Fruit fly (Drosophila melanogaster) whole organism, embryonic: ENCODE measurements around the gene CG13258.

Source experiments
- Asciz ChIP-seq: fragments of 200-800 bp; sonication (Bioruptor generic); optimal IDR thresholded peaks from 2 replicates; lab custom pipeline; 2017; ENCODE audit warnings: missing biosample characterization, mild to moderate bottlenecking, missing genetic modification characterization, missing genetic modification reagents
- Atf6 ChIP-seq: fragments of 200-800 bp; sonication (Bioruptor generic); IDR thresholded peaks from 2 replicates; pipeline ENCODE4 v1.3.6; 2022; ENCODE audit warnings: missing biosample characterization, missing genetic modification characterization
- Bgb ChIP-seq: fragments of 200-800 bp; sonication (Bioruptor generic); IDR thresholded peaks from 2 replicates; pipeline ENCODE4 v1.3.6; 2022; ENCODE audit warnings: missing biosample characterization, missing genetic modification characterization; ENCODE audit not compliant: partially characterized antibody
- CG10147 ChIP-seq: fragments of 200-800 bp; sonication (Bioruptor generic); optimal IDR thresholded peaks from 2 replicates; lab custom pipeline; 2019; ENCODE audit warnings: missing biosample characterization, mild to moderate bottlenecking, missing genetic modification characterization, moderate library complexity
- CG11695 ChIP-seq: fragments of 200-800 bp; sonication (Bioruptor generic); IDR thresholded peaks from 3 replicates; pipeline ENCODE4 v1.3.6; 2022; ENCODE audit warnings: missing biosample characterization, missing genetic modification characterization
- CG11696 ChIP-seq: fragments of 200-800 bp; sonication (Bioruptor generic); IDR thresholded peaks from 2 replicates; pipeline ENCODE4 v1.3.6; 2022; ENCODE audit warnings: missing biosample characterization, missing genetic modification characterization
- CG12104 ChIP-seq: fragments of 200-800 bp; sonication (Bioruptor generic); optimal IDR thresholded peaks from 3 replicates; lab custom pipeline; 2016; ENCODE audit warnings: missing biosample characterization, missing genetic modification characterization
- CG12659 ChIP-seq: fragments of 200-800 bp; sonication (Bioruptor generic); optimal IDR thresholded peaks from 3 replicates; lab custom pipeline; 2017; ENCODE audit warnings: mild to moderate bottlenecking, missing biosample characterization, missing genetic modification reagents, missing genetic modification characterization
- CG12942 ChIP-seq: fragments of 200-800 bp; sonication (Bioruptor generic); optimal IDR thresholded peaks from 3 replicates; lab custom pipeline; 2016; ENCODE audit warnings: missing biosample characterization, missing genetic modification characterization
- CG13296 ChIP-seq: fragments of 200-800 bp; sonication (Bioruptor generic); optimal IDR thresholded peaks from 3 replicates; lab custom pipeline; 2018; ENCODE audit warnings: missing biosample characterization, mild to moderate bottlenecking, missing genetic modification characterization
- CG13624 ChIP-seq: fragments of 200-800 bp; sonication (Bioruptor generic); optimal IDR thresholded peaks from 2 replicates; lab custom pipeline; 2016; ENCODE audit warnings: missing biosample characterization, missing genetic modification characterization
- CG14860 ChIP-seq: fragments of 200-800 bp; sonication (Bioruptor generic); IDR thresholded peaks from 3 replicates; pipeline ENCODE4 v1.3.6; 2022; ENCODE audit warnings: missing biosample characterization, missing genetic modification characterization; ENCODE audit not compliant: partially characterized antibody
- CG16863 ChIP-seq: fragments of 200-800 bp; sonication (Bioruptor generic); optimal IDR thresholded peaks from 3 replicates; lab custom pipeline; 2016; ENCODE audit warnings: missing biosample characterization, missing genetic modification characterization
- CG17829 ChIP-seq: fragments of 200-800 bp; optimal IDR thresholded peaks from 2 replicates; lab custom pipeline; 2019; ENCODE audit warnings: missing biosample characterization, mild to moderate bottlenecking, missing genetic modification characterization, moderate library complexity
- CG18476 ChIP-seq: fragments of 200-800 bp; sonication (Bioruptor generic); optimal IDR thresholded peaks from 2 replicates; lab custom pipeline; 2016; ENCODE audit warnings: missing biosample characterization, mild to moderate bottlenecking, missing genetic modification characterization
- CG18599 ChIP-seq: fragments of 200-800 bp; sonication (Bioruptor generic); optimal IDR thresholded peaks from 3 replicates; lab custom pipeline; 2017; ENCODE audit warnings: missing biosample characterization, missing genetic modification characterization, mild to moderate bottlenecking, moderate library complexity, missing genetic modification reagents
- CG31224 ChIP-seq: fragments of 200-800 bp; sonication (Bioruptor generic); IDR thresholded peaks from 2 replicates; pipeline ENCODE4 v1.3.6; 2022; ENCODE audit warnings: missing biosample characterization, missing genetic modification characterization
- CG32772 ChIP-seq: fragments of 200-800 bp; sonication (Bioruptor generic); IDR thresholded peaks from 2 replicates; pipeline ENCODE4 v1.3.6; 2022; ENCODE audit warnings: missing biosample characterization, missing genetic modification characterization
- CG4707 ChIP-seq: fragments of 200-800 bp; sonication (Bioruptor generic); optimal IDR thresholded peaks from 2 replicates; lab custom pipeline; 2018; ENCODE audit warnings: missing biosample characterization, mild to moderate bottlenecking, missing genetic modification characterization, moderate library complexity
- CG6813 ChIP-seq: fragments of 200-800 bp; sonication (Bioruptor generic); optimal IDR thresholded peaks from 2 replicates; lab custom pipeline; 2017; ENCODE audit warnings: missing biosample characterization, missing genetic modification characterization, mild to moderate bottlenecking, moderate library complexity, missing genetic modification reagents
- CG6854 ChIP-seq: fragments of 200-800 bp; sonication (Bioruptor generic); optimal IDR thresholded peaks from 3 replicates; lab custom pipeline; 2017; ENCODE audit warnings: missing biosample characterization, mild to moderate bottlenecking, missing genetic modification characterization
- CG7271 ChIP-seq: fragments of 200-800 bp; sonication (Bioruptor generic); optimal IDR thresholded peaks from 2 replicates; lab custom pipeline; 2018; ENCODE audit warnings: missing biosample characterization, mild to moderate bottlenecking, missing genetic modification characterization, moderate library complexity
- Dek ChIP-seq: fragments of 200-800 bp; sonication (Bioruptor generic); optimal IDR thresholded peaks from 3 replicates; lab custom pipeline; 2019; ENCODE audit warnings: missing biosample characterization, mild to moderate bottlenecking, missing genetic modification characterization, moderate library complexity
- Dref ChIP-seq: fragments of 200-800 bp; sonication (Bioruptor generic); IDR thresholded peaks from 2 replicates; pipeline ENCODE4 v1.3.6; 2022; ENCODE audit warnings: missing biosample characterization, missing genetic modification characterization
- Eip74EF ChIP-seq, 2 experiments: fragments of 200-800 bp in 1 of 2; fragments of >200 bp in 1 of 2; sonication (Bioruptor generic) in 1 of 2; optimal IDR thresholded peaks; 2 replicates each; lab custom pipeline; 2017 to 2019; ENCODE audit warnings: missing biosample characterization in 2 of 2, missing genetic modification characterization in 2 of 2, mild to moderate bottlenecking in 1 of 2, moderate library complexity in 1 of 2
- Fer3 ChIP-seq: fragments of 200-800 bp; sonication (Bioruptor generic); optimal IDR thresholded peaks from 2 replicates; lab custom pipeline; 2018; ENCODE audit warnings: missing biosample characterization, mild to moderate bottlenecking, missing genetic modification characterization, moderate library complexity
- HmgD ChIP-seq: fragments of 200-800 bp; sonication (Bioruptor generic); optimal IDR thresholded peaks from 3 replicates; lab custom pipeline; 2016; ENCODE audit warnings: missing biosample characterization, missing genetic modification characterization
- Meics ChIP-seq: fragments of 200-800 bp; sonication (Bioruptor generic); optimal IDR thresholded peaks from 2 replicates; lab custom pipeline; 2017; ENCODE audit warnings: missing biosample characterization, mild to moderate bottlenecking, missing genetic modification characterization
- Ssrp ChIP-seq: fragments of 200-800 bp; sonication (Bioruptor generic); optimal IDR thresholded peaks from 2 replicates; lab custom pipeline; 2018; ENCODE audit warnings: missing biosample characterization, mild to moderate bottlenecking, missing genetic modification characterization, moderate library complexity
- br ChIP-seq: fragments of >200 bp; optimal IDR thresholded peaks from 2 replicates; lab custom pipeline; 2017
- chif ChIP-seq, 2 experiments: fragments of 200-800 bp; sonication (Bioruptor generic); optimal IDR thresholded peaks; 3 replicates each; lab custom pipeline; 2016; ENCODE audit warnings: missing biosample characterization in 2 of 2, missing genetic modification characterization in 2 of 2
- crc ChIP-seq: fragments of 200-800 bp; sonication (Bioruptor generic); optimal IDR thresholded peaks from 2 replicates; lab custom pipeline; 2016; ENCODE audit warnings: missing biosample characterization, missing genetic modification characterization
- crol ChIP-seq: fragments of 200-800 bp; sonication (Bioruptor generic); IDR thresholded peaks from 2 replicates; pipeline ENCODE4 v1.3.6; 2022; ENCODE audit warnings: missing biosample characterization, missing genetic modification characterization
- dmrt99B ChIP-seq: fragments of 200-800 bp; sonication (Bioruptor generic); optimal IDR thresholded peaks from 2 replicates; lab custom pipeline; 2018; ENCODE audit warnings: missing biosample characterization, mild to moderate bottlenecking, missing genetic modification characterization, moderate library complexity
- dysf ChIP-seq: fragments of 200-800 bp; sonication (Bioruptor generic); IDR thresholded peaks from 3 replicates; pipeline ENCODE4 v1.3.6; 2022; ENCODE audit warnings: missing biosample characterization, missing genetic modification characterization
- ems ChIP-seq: fragments of 200-800 bp; sonication (Bioruptor generic); optimal IDR thresholded peaks from 3 replicates; lab custom pipeline; 2016; ENCODE audit warnings: missing biosample characterization, missing genetic modification characterization
- exex ChIP-seq: fragments of 200-800 bp; sonication (Bioruptor generic); optimal IDR thresholded peaks from 4 replicates; lab custom pipeline; 2018; ENCODE audit warnings: missing biosample characterization, mild to moderate bottlenecking, missing genetic modification characterization, moderate library complexity
- fd3F ChIP-seq: fragments of 200-800 bp; sonication (Bioruptor generic); optimal IDR thresholded peaks from 2 replicates; lab custom pipeline; 2018; ENCODE audit warnings: missing biosample characterization, mild to moderate bottlenecking, missing genetic modification characterization, moderate library complexity
- gsb-n ChIP-seq: fragments of 200-800 bp; sonication (Bioruptor generic); optimal IDR thresholded peaks from 3 replicates; lab custom pipeline; 2018; ENCODE audit warnings: missing biosample characterization, mild to moderate bottlenecking, missing genetic modification characterization
- hb ChIP-seq: fragments of 200-800 bp; sonication (Bioruptor generic); IDR thresholded peaks from 3 replicates; pipeline ENCODE4 v1.3.6; 2022; ENCODE audit warnings: missing biosample characterization, missing genetic modification characterization; ENCODE audit not compliant: partially characterized antibody
- hkb ChIP-seq, 2 experiments: fragments of 200-800 bp in 1 of 2; fragments of >200 bp in 1 of 2; sonication (Bioruptor generic) in 1 of 2; IDR thresholded peaks in 1 of 2; optimal IDR thresholded peaks in 1 of 2; 2 replicates each; pipeline versions ENCODE4 v1.3.6 to Lab custom; 2017 to 2022; ENCODE audit warnings: missing biosample characterization in 1 of 2, missing genetic modification characterization in 1 of 2
- mam ChIP-seq: fragments of 200-800 bp; sonication (Bioruptor generic); optimal IDR thresholded peaks from 3 replicates; lab custom pipeline; 2016; ENCODE audit warnings: missing biosample characterization, missing genetic modification characterization
- nom ChIP-seq: fragments of 200-800 bp; sonication (Bioruptor generic); optimal IDR thresholded peaks from 2 replicates; lab custom pipeline; 2017; ENCODE audit warnings: missing biosample characterization, missing genetic modification characterization, mild to moderate bottlenecking, moderate library complexity, missing genetic modification reagents
- sens ChIP-seq: fragments of 200-800 bp; sonication (Bioruptor generic); peaks from one replicate; lab custom pipeline; 2016; ENCODE audit warnings: missing biosample characterization, missing genetic modification characterization
- sens-2 ChIP-seq: fragments of 200-800 bp; sonication (Bioruptor generic); IDR thresholded peaks from 2 replicates; pipeline ENCODE4 v1.3.6; 2022; ENCODE audit warnings: missing biosample characterization, missing genetic modification characterization
- sug ChIP-seq: fragments of 200-800 bp; optimal IDR thresholded peaks from 2 replicates; lab custom pipeline; 2019; ENCODE audit warnings: missing biosample characterization, mild to moderate bottlenecking, missing genetic modification characterization, moderate library complexity
- vfl ChIP-seq: fragments of 200-800 bp; sonication (Bioruptor generic); optimal IDR thresholded peaks from 2 replicates; lab custom pipeline; 2016; ENCODE audit warnings: missing biosample characterization, missing genetic modification characterization
- yki ChIP-seq: fragments of >200 bp; optimal IDR thresholded peaks from 3 replicates; lab custom pipeline; 2018
- zfh2 ChIP-seq: fragments of 200-800 bp; sonication (Bioruptor generic); optimal IDR thresholded peaks from 2 replicates; lab custom pipeline; 2016; ENCODE audit warnings: missing biosample characterization, missing genetic modification characterization

Gene CG13258

dm6 chr2L:16251598-16252131 is 41.2 kb downstream of the CG13258 start, which contains the start of gene CG46309 (continued):
- peak; percentile 25 for TF ChIP-seq Ssrp (tag; lab: Kevin White, UChicago)
- TF ChIP-seq Meics (GFP tag; lab: Kevin White, UChicago): peak; percentile 59
- peak; percentile 38 for TF ChIP-seq crc (GFP tag; lab: Kevin White, UChicago)
- TF ChIP-seq Atf6 (GFP tag; lab: Robert Waterston, UW): no peak
- TF ChIP-seq nom (GFP tag; lab: Kevin White, UChicago): peak; percentile 17
- TF ChIP-seq exex: peak; percentile 40
- peak; percentile 33 for TF ChIP-seq CG12659
- peak; percentile 45 for TF ChIP-seq vfl (GFP tag; lab: Kevin White, UChicago)
- TF ChIP-seq br (lab: Kevin White, UChicago): no peak
- TF ChIP-seq crol (GFP tag; lab: Robert Waterston, UW): no peak
- TF ChIP-seq CG17829 (tag; lab: Kevin White, UChicago): no peak
- no peak for TF ChIP-seq CG32772
- peak; percentile 15 for TF ChIP-seq CG16863
- TF ChIP-seq gsb-n (tag; lab: Kevin White, UChicago): peak; percentile 12
- peak; percentile 21 for TF ChIP-seq Asciz (GFP tag; lab: Kevin White, UChicago)
- peak; percentile 49 for TF ChIP-seq zfh2 (GFP tag; lab: Kevin White, UChicago)
- TF ChIP-seq CG4707: peak; percentile 48
- TF ChIP-seq fd3F: peak; percentile 13
- TF ChIP-seq sens-2 (GFP tag; lab: Robert Waterston, UW): no peak
- peak; percentile 75; the same call in 1 of the 2 replicates for TF ChIP-seq Dref (GFP tag; lab: Robert Waterston, UW)
- TF ChIP-seq Bgb (GFP tag; lab: Robert Waterston, UW): peak; percentile 94
- no peak; the same call in 2 of the 3 replicates for TF ChIP-seq dysf (GFP tag; lab: Robert Waterston, UW)
- TF ChIP-seq CG14860 (GFP tag; lab: Robert Waterston, UW): peak; percentile 95
- peak; percentile 44 for TF ChIP-seq mam (GFP tag; lab: Kevin White, UChicago)
- TF ChIP-seq CG13296 (GFP tag; lab: Kevin White, UChicago): peak; percentile 33
- peak; percentile 12 for TF ChIP-seq sug (tag; lab: Kevin White, UChicago)
- TF ChIP-seq Dek: no peak
- TF ChIP-seq CG7271 (tag; lab: Kevin White, UChicago): no peak
- TF ChIP-seq HmgD (GFP tag; lab: Kevin White, UChicago): no peak
- no peak for TF ChIP-seq CG10147
- no peak for TF ChIP-seq Eip74EF (GFP tag; optimal IDR thresholded peaks at IDR 0.05; lab: Kevin White, UChicago)
- TF ChIP-seq dmrt99B (tag; lab: Kevin White, UChicago): no peak
- peak; percentile 59; the same call in 2 of the 3 replicates for TF ChIP-seq CG11695 (GFP tag; lab: Robert Waterston, UW)
- no peak for TF ChIP-seq CG6854 (GFP tag; lab: Kevin White, UChicago)
- TF ChIP-seq sens (GFP tag; lab: Kevin White, UChicago): peak; percentile 85
- TF ChIP-seq CG12942 (GFP tag; lab: Kevin White, UChicago): peak; percentile 22
- TF ChIP-seq CG6813 (GFP tag; lab: Kevin White, UChicago): peak; percentile 37
- TF ChIP-seq hb: peak; percentile 89; the same call in 2 of the 3 replicates
- TF ChIP-seq yki (lab: Kevin White, UChicago): peak; percentile 43
- no peak for TF ChIP-seq hkb (optimal IDR thresholded peaks at IDR 0.05; lab: Kevin White, UChicago)
- 0 out of 2 replicates have a peak, but pooled peaks have one; percentile 14 for TF ChIP-seq hkb (GFP tag; IDR thresholded peaks at IDR 0.05; lab: Robert Waterston, UW)
- TF ChIP-seq CG12104 (GFP tag; lab: Kevin White, UChicago): peak; percentile 18
- TF ChIP-seq CG11696 (GFP tag; lab: Robert Waterston, UW): peak; percentile 94
- peak; percentile 6 for TF ChIP-seq ems (GFP tag; lab: Kevin White, UChicago)
- peak in 1 of 2 experiments; percentile 42 for TF ChIP-seq chif (GFP tag; optimal IDR thresholded peaks at IDR 0.05; lab: Kevin White, UChicago)
- no peak for TF ChIP-seq CG31224 (GFP tag; lab: Robert Waterston, UW)
- peak; percentile 0 for TF ChIP-seq CG18599 (GFP tag; lab: Kevin White, UChicago)
- TF ChIP-seq CG18476 (GFP tag; lab: Kevin White, UChicago): peak; percentile 19
- peak; percentile 12 for TF ChIP-seq Fer3
- peak; percentile 40 for TF ChIP-seq CG13624 (GFP tag; lab: Kevin White, UChicago)
